Fruit fly (Drosophila melanogaster) whole organism, embryonic: ENCODE data around the gene Spt6.

Experiments used
- BEAF-32 ChIP-seq: fragments of 200-800 bp; sonication (Bioruptor generic); optimal IDR thresholded peaks from 3 replicates; lab custom pipeline; 2017; ENCODE audit warnings: missing biosample characterization, missing genetic modification characterization, mild to moderate bottlenecking, moderate library complexity, missing genetic modification reagents
- Bgb ChIP-seq: fragments of 200-800 bp; sonication (Bioruptor generic); IDR thresholded peaks from 2 replicates; pipeline ENCODE4 v1.3.6; 2022; ENCODE audit warnings: missing biosample characterization, missing genetic modification characterization; ENCODE audit not compliant: partially characterized antibody
- CG1024 ChIP-seq: fragments of 200-800 bp; sonication (Bioruptor generic); IDR thresholded peaks from 2 replicates; pipeline ENCODE4 v1.3.6; 2022; ENCODE audit warnings: missing biosample characterization, missing genetic modification characterization
- CG11085 ChIP-seq: fragments of 200-800 bp; sonication (Bioruptor generic); IDR thresholded peaks from 2 replicates; pipeline ENCODE4 v1.3.6; 2022; ENCODE audit warnings: missing biosample characterization, missing genetic modification characterization
- CG11093 ChIP-seq: fragments of 200-800 bp; sonication (Bioruptor generic); IDR thresholded peaks from 3 replicates; pipeline ENCODE4 v1.3.6; 2022; ENCODE audit warnings: missing biosample characterization, missing genetic modification characterization
- CG11247 ChIP-seq: fragments of 200-800 bp; sonication (Bioruptor generic); IDR thresholded peaks from 2 replicates; pipeline ENCODE4 v1.3.6; 2022; ENCODE audit warnings: missing biosample characterization, missing genetic modification characterization
- CG12071 ChIP-seq: fragments of 200-800 bp; sonication (Bioruptor generic); optimal IDR thresholded peaks from 3 replicates; lab custom pipeline; 2018; ENCODE audit warnings: missing biosample characterization, mild to moderate bottlenecking, missing genetic modification characterization
- CG12155 ChIP-seq: fragments of 200-800 bp; sonication (Bioruptor generic); optimal IDR thresholded peaks from 3 replicates; lab custom pipeline; 2016; ENCODE audit warnings: missing biosample characterization, missing genetic modification characterization
- CG1233 ChIP-seq: fragments of 200-800 bp; sonication (Bioruptor generic); optimal IDR thresholded peaks from 4 replicates; lab custom pipeline; 2018; ENCODE audit warnings: missing biosample characterization, mild to moderate bottlenecking, missing genetic modification characterization
- CG12391 ChIP-seq: fragments of 200-800 bp; sonication (Bioruptor generic); optimal IDR thresholded peaks from 3 replicates; lab custom pipeline; 2018; ENCODE audit warnings: missing biosample characterization, mild to moderate bottlenecking, missing genetic modification characterization, moderate library complexity
- CG12659 ChIP-seq: fragments of 200-800 bp; sonication (Bioruptor generic); optimal IDR thresholded peaks from 3 replicates; lab custom pipeline; 2017; ENCODE audit warnings: mild to moderate bottlenecking, missing biosample characterization, missing genetic modification reagents, missing genetic modification characterization
- CG13287 ChIP-seq: fragments of 200-800 bp; sonication (Bioruptor generic); IDR thresholded peaks from 2 replicates; pipeline ENCODE4 v1.3.6; 2022; ENCODE audit warnings: missing biosample characterization, missing genetic modification characterization; ENCODE audit not compliant: partially characterized antibody
- CG14441 ChIP-seq: fragments of 200-800 bp; sonication (Bioruptor generic); IDR thresholded peaks from 2 replicates; pipeline ENCODE4 v1.3.6; 2022; ENCODE audit warnings: missing biosample characterization, missing genetic modification characterization
- CG14710 ChIP-seq: fragments of 200-800 bp; sonication (Bioruptor generic); optimal IDR thresholded peaks from 3 replicates; lab custom pipeline; 2019; ENCODE audit warnings: missing biosample characterization, mild to moderate bottlenecking, missing genetic modification characterization, moderate library complexity
- CG1602 ChIP-seq: fragments of 200-800 bp; sonication (Bioruptor generic); optimal IDR thresholded peaks from 3 replicates; lab custom pipeline; 2016; ENCODE audit warnings: missing biosample characterization, missing genetic modification characterization
- CG18011 ChIP-seq: fragments of 200-800 bp; sonication (Bioruptor generic); optimal IDR thresholded peaks from 2 replicates; lab custom pipeline; 2017; ENCODE audit warnings: missing biosample characterization, missing genetic modification characterization, mild to moderate bottlenecking, moderate library complexity, missing genotype
- CG3163 ChIP-seq: fragments of 200-800 bp; sonication (Bioruptor generic); optimal IDR thresholded peaks from 3 replicates; lab custom pipeline; 2016; ENCODE audit warnings: missing biosample characterization, missing genetic modification characterization
- CG34422 ChIP-seq: fragments of 200-800 bp; sonication (Bioruptor generic); IDR thresholded peaks from 3 replicates; pipeline ENCODE4 v1.3.6; 2022; ENCODE audit warnings: missing biosample characterization, missing genetic modification characterization
- CG3995 ChIP-seq: fragments of 200-800 bp; sonication (Bioruptor generic); optimal IDR thresholded peaks from 3 replicates; lab custom pipeline; 2016; ENCODE audit warnings: missing biosample characterization, missing genetic modification characterization
- CG4328 ChIP-seq: fragments of 200-800 bp; sonication (Bioruptor generic); optimal IDR thresholded peaks from 3 replicates; lab custom pipeline; 2017; ENCODE audit warnings: missing biosample characterization, missing genetic modification reagents, missing genetic modification characterization
- CG5953 ChIP-seq: fragments of 200-800 bp; sonication (Bioruptor generic); IDR thresholded peaks from 2 replicates; pipeline ENCODE4 v1.3.6; 2022; ENCODE audit warnings: missing biosample characterization, missing genetic modification characterization
- CG6654 ChIP-seq: fragments of 200-800 bp; sonication (Bioruptor generic); optimal IDR thresholded peaks from 2 replicates; lab custom pipeline; 2017; ENCODE audit warnings: missing biosample characterization, mild to moderate bottlenecking, missing genetic modification characterization
- CG6813 ChIP-seq: fragments of 200-800 bp; sonication (Bioruptor generic); optimal IDR thresholded peaks from 2 replicates; lab custom pipeline; 2017; ENCODE audit warnings: missing biosample characterization, missing genetic modification characterization, mild to moderate bottlenecking, moderate library complexity, missing genetic modification reagents
- CG7963 ChIP-seq: fragments of 200-800 bp; sonication (Bioruptor generic); IDR thresholded peaks from 3 replicates; pipeline ENCODE4 v1.3.6; 2022; ENCODE audit warnings: missing biosample characterization, missing genetic modification characterization; ENCODE audit not compliant: partially characterized antibody
- D ChIP-seq, 2 experiments: fragments of 200-800 bp in 1 of 2; fragments of >200 bp in 1 of 2; sonication (Bioruptor generic) in 1 of 2; optimal IDR thresholded peaks; 2 replicates in 1 of 2; 3 replicates in 1 of 2; lab custom pipeline; 2017; ENCODE audit warnings: mild to moderate bottlenecking in 1 of 2, missing biosample characterization in 1 of 2, missing genetic modification characterization in 1 of 2, missing genetic modification reagents in 1 of 2
- Dll ChIP-seq: fragments of 200-800 bp; sonication (Bioruptor generic); IDR thresholded peaks from 4 replicates; pipeline ENCODE4 v1.3.6; 2022; ENCODE audit warnings: missing biosample characterization, missing genetic modification characterization; ENCODE audit not compliant: partially characterized antibody
- Dp ChIP-seq: fragments of 200-800 bp; sonication (Bioruptor generic); optimal IDR thresholded peaks from 2 replicates; lab custom pipeline; 2018; ENCODE audit warnings: missing biosample characterization, mild to moderate bottlenecking, missing genetic modification characterization, moderate library complexity
- Ets97D ChIP-seq: fragments of 200-800 bp; sonication (Bioruptor generic); optimal IDR thresholded peaks from 3 replicates; lab custom pipeline; 2016; ENCODE audit warnings: missing biosample characterization, missing genetic modification characterization
- GATAe ChIP-seq: fragments of 200-800 bp; sonication (Bioruptor generic); conservative IDR thresholded peaks from 2 replicates; pipeline ENCODE4 v1.3.6; 2022; ENCODE audit warnings: missing biosample characterization, missing genetic modification characterization
- Gug ChIP-seq: fragments of 200-800 bp; sonication (Bioruptor generic); IDR thresholded peaks from 4 replicates; pipeline ENCODE4 v1.3.6; 2022; ENCODE audit warnings: missing biosample characterization, missing genetic modification characterization
- Hmr ChIP-seq: fragments of 200-800 bp; sonication (Bioruptor generic); optimal IDR thresholded peaks from 3 replicates; lab custom pipeline; 2017; ENCODE audit warnings: mild to moderate bottlenecking, missing biosample characterization, missing genetic modification reagents, missing genetic modification characterization
- Hr3 ChIP-seq: fragments of 200-800 bp; sonication (Bioruptor generic); optimal IDR thresholded peaks from 3 replicates; lab custom pipeline; 2016; ENCODE audit warnings: missing biosample characterization, missing genetic modification characterization
- MBD-R2 ChIP-seq: fragments of 200-800 bp; sonication (Bioruptor generic); IDR thresholded peaks from 2 replicates; pipeline ENCODE4 v1.3.6; 2022; ENCODE audit warnings: missing biosample characterization, missing genetic modification characterization
- Mad ChIP-seq: fragments of 200-800 bp; sonication (Bioruptor generic); optimal IDR thresholded peaks from 2 replicates; lab custom pipeline; 2016; ENCODE audit warnings: missing biosample characterization, missing genetic modification characterization
- Myb ChIP-seq: fragments of 200-800 bp; sonication (Bioruptor generic); optimal IDR thresholded peaks from 2 replicates; lab custom pipeline; 2016; ENCODE audit warnings: missing biosample characterization, missing genetic modification characterization
- ap ChIP-seq: fragments of 200-800 bp; sonication (Bioruptor generic); IDR thresholded peaks from 2 replicates; pipeline ENCODE4 v1.3.6; 2022; ENCODE audit warnings: missing biosample characterization, missing genetic modification characterization
- cato ChIP-seq: fragments of 200-800 bp; sonication (Bioruptor generic); optimal IDR thresholded peaks from 2 replicates; lab custom pipeline; 2016; ENCODE audit warnings: missing biosample characterization, missing genetic modification characterization, borderline replicate concordance
- chm ChIP-seq: fragments of 200-800 bp; sonication (Bioruptor generic); IDR thresholded peaks from 2 replicates; pipeline ENCODE4 v1.3.6; 2022; ENCODE audit warnings: missing biosample characterization, missing genetic modification characterization
- eyg ChIP-seq: fragments of 200-800 bp; sonication (Bioruptor generic); optimal IDR thresholded peaks from 3 replicates; lab custom pipeline; 2016; ENCODE audit warnings: missing biosample characterization, missing genetic modification characterization
- fd64A ChIP-seq: fragments of 200-800 bp; sonication (Bioruptor generic); optimal IDR thresholded peaks from 3 replicates; lab custom pipeline; 2018; ENCODE audit warnings: missing biosample characterization, mild to moderate bottlenecking, missing genetic modification characterization
- gfzf ChIP-seq: fragments of 200-800 bp; sonication (Bioruptor generic); optimal IDR thresholded peaks from 2 replicates; lab custom pipeline; 2016; ENCODE audit warnings: missing biosample characterization, mild to moderate bottlenecking, missing genetic modification characterization, moderate library complexity
- her ChIP-seq: fragments of 200-800 bp; sonication (Bioruptor generic); optimal IDR thresholded peaks from 2 replicates; lab custom pipeline; 2016; ENCODE audit warnings: missing biosample characterization, missing genetic modification characterization
- knrl ChIP-seq: fragments of 200-800 bp; sonication (Bioruptor generic); IDR thresholded peaks from 3 replicates; pipeline ENCODE4 v1.3.6; 2022; ENCODE audit warnings: missing biosample characterization, missing genetic modification characterization; ENCODE audit not compliant: partially characterized antibody
- lola ChIP-seq, 3 experiments: fragments of >200 bp in 2 of 3; fragments of 200-800 bp in 1 of 3; sonication (Bioruptor generic) in 1 of 3; optimal IDR thresholded peaks; 2 replicates each; lab custom pipeline; 2017 to 2019; ENCODE audit warnings: missing biosample characterization in 3 of 3, missing genetic modification characterization in 3 of 3, mild to moderate bottlenecking in 1 of 3, moderate library complexity in 1 of 3
- sisA ChIP-seq: fragments of 200-800 bp; sonication (Bioruptor generic); IDR thresholded peaks from 2 replicates; pipeline ENCODE4 v1.3.6; 2022; ENCODE audit warnings: missing biosample characterization, missing genetic modification characterization
- sna ChIP-seq: fragments of 200-800 bp; sonication (Bioruptor generic); IDR thresholded peaks from 2 replicates; pipeline ENCODE4 v1.3.6; 2022; ENCODE audit warnings: missing biosample characterization, missing genetic modification characterization; ENCODE audit not compliant: partially characterized antibody
- vnd ChIP-seq: fragments of 200-800 bp; sonication (Bioruptor generic); IDR thresholded peaks from 3 replicates; pipeline ENCODE4 v1.3.6; 2022; ENCODE audit warnings: missing biosample characterization, missing genetic modification characterization; ENCODE audit not compliant: partially characterized antibody
- zen ChIP-seq: fragments of 200-800 bp; sonication (Bioruptor generic); optimal IDR thresholded peaks from 3 replicates; lab custom pipeline; 2018; ENCODE audit warnings: missing biosample characterization, mild to moderate bottlenecking, missing genetic modification characterization, moderate library complexity
- zen2 ChIP-seq: fragments of 200-800 bp; sonication (Bioruptor generic); IDR thresholded peaks from 3 replicates; pipeline ENCODE4 v1.3.6; 2022; ENCODE audit warnings: missing biosample characterization, missing genetic modification characterization; ENCODE audit not compliant: partially characterized antibody

Spt6 gene

DNA sequence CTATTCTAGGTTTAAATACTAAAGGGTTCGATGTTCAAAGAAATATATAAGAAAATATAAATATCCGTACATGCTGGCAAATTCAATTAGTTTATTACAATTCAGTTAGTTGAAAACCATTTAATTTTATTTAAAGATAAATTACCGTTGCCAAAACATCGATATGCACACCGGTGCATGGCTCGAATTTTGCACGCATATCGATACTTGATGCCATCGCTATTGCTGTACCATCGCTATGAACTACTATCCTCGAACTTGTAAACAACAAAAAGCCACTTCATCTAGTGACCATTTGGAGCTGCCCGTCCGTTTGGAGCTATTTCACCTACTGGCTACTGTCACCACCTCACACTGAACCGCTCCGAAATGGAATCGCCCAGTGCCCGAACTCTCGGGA is 6.7 kb upstream of the Spt6 start, which contains the start of gene Josd (continued):
- TF ChIP-seq CG3995 (GFP tag; lab: Kevin White, UChicago): peak; percentile 90
- TF ChIP-seq Mad (GFP tag; lab: Kevin White, UChicago): no peak
- TF ChIP-seq sna (GFP tag; lab: Robert Waterston, UW): peak; percentile 69; the same call in 1 of the 2 replicates
- peak; percentile 85 for TF ChIP-seq BEAF-32 (GFP tag; lab: Kevin White, UChicago)
- TF ChIP-seq D (optimal IDR thresholded peaks at IDR 0.05; lab: Kevin White, UChicago): no peak
- TF ChIP-seq D (GFP tag; optimal IDR thresholded peaks at IDR 0.05; lab: Kevin White, UChicago): no peak
- TF ChIP-seq Hmr (GFP tag; lab: Kevin White, UChicago): peak; percentile 27
- no peak for TF ChIP-seq gfzf (GFP tag; lab: Kevin White, UChicago)
- TF ChIP-seq CG14710 (tag; lab: Kevin White, UChicago): peak; percentile 30
- no peak for TF ChIP-seq ap (GFP tag; lab: Robert Waterston, UW)
- TF ChIP-seq knrl (GFP tag; lab: Robert Waterston, UW): peak; percentile 85
- no peak for TF ChIP-seq CG4328 (GFP tag; lab: Kevin White, UChicago)
- no peak for TF ChIP-seq CG6654 (GFP tag; lab: Kevin White, UChicago)
- no peak for TF ChIP-seq eyg (GFP tag; lab: Kevin White, UChicago)
- peak; percentile 75 for TF ChIP-seq Myb (GFP tag; lab: Kevin White, UChicago)
- no peak for TF ChIP-seq Gug
- no peak for TF ChIP-seq CG12155 (GFP tag; lab: Kevin White, UChicago)
- TF ChIP-seq CG5953 (GFP tag; lab: Robert Waterston, UW): no peak
- peak; percentile 72 for TF ChIP-seq zen2 (GFP tag; lab: Robert Waterston, UW)
- no peak for TF ChIP-seq CG1233 (GFP tag; lab: Kevin White, UChicago)
- peak; percentile 23 for TF ChIP-seq CG12391
- TF ChIP-seq Dll (GFP tag; lab: Robert Waterston, UW): peak; percentile 87
- peak; percentile 67 for TF ChIP-seq vnd (GFP tag; lab: Robert Waterston, UW)
- no peak for TF ChIP-seq her (GFP tag; lab: Kevin White, UChicago)
- TF ChIP-seq Ets97D (GFP tag; lab: Kevin White, UChicago): peak; percentile 31
- no peak for TF ChIP-seq fd64A (GFP tag; lab: Kevin White, UChicago)
- TF ChIP-seq CG11093 (GFP tag; lab: Robert Waterston, UW): no peak
- no peak for TF ChIP-seq CG14441 (GFP tag; lab: Robert Waterston, UW)
- TF ChIP-seq CG12659 (GFP tag; lab: Kevin White, UChicago): peak; percentile 33
- no peak for TF ChIP-seq CG3163 (GFP tag; lab: Kevin White, UChicago)
- TF ChIP-seq GATAe (GFP tag; lab: Robert Waterston, UW): no peak
- peak; percentile 87 for TF ChIP-seq CG13287
- no peak for TF ChIP-seq CG12071 (GFP tag; lab: Kevin White, UChicago)
- 0 out of 3 replicates have a peak, but pooled peaks have one; percentile 11 for TF ChIP-seq CG34422 (GFP tag; lab: Robert Waterston, UW)
- TF ChIP-seq chm (GFP tag; lab: Robert Waterston, UW): no peak
- TF ChIP-seq Hr3 (GFP tag; lab: Kevin White, UChicago): no peak
- no peak for TF ChIP-seq CG1024
- TF ChIP-seq MBD-R2 (GFP tag; lab: Robert Waterston, UW): peak; percentile 71
- TF ChIP-seq CG7963 (GFP tag; lab: Robert Waterston, UW): peak; percentile 70; the same call in 2 of the 3 replicates
- TF ChIP-seq zen (tag; lab: Kevin White, UChicago): no peak
- TF ChIP-seq sisA (GFP tag; lab: Robert Waterston, UW): no peak
- TF ChIP-seq cato (GFP tag; lab: Kevin White, UChicago): no peak
- TF ChIP-seq Dp: peak; percentile 15
- no peak for TF ChIP-seq CG11085 (GFP tag; lab: Robert Waterston, UW)
- TF ChIP-seq Bgb (GFP tag; lab: Robert Waterston, UW): peak; percentile 86
- TF ChIP-seq lola (GFP tag; optimal IDR thresholded peaks at IDR 0.05; lab: Kevin White, UChicago): no peak
- no peak for TF ChIP-seq CG18011 (GFP tag; lab: Kevin White, UChicago)
- TF ChIP-seq CG1602 (GFP tag; lab: Kevin White, UChicago): no peak
- no peak for TF ChIP-seq CG11247 (GFP tag; lab: Robert Waterston, UW)
- TF ChIP-seq CG6813 (GFP tag; lab: Kevin White, UChicago): no peak
